Worm (Caenorhabditis elegans): Measurements from ENCODE around the gene nhr-59.

DNA sequence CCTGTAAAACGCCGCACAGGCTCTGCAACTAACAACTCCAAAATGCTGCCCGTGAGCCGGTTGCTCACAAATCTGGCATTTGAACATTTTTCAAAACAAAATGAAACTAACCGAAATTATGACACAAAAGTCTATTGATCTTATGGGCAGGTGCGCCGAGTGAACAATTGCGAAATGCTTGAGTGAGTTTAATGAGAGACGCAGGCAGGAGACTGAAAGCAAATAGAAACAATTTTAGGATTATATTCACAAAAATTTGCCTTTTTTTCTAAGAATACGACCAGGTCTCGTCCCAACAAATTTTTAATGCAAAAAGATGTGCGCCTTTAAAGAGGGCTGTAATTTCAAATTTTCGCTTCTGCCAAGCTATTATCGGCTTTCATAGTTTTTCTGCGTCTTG lies 13.6 kb downstream of the nhr-59 start, which contains the start of gene nhr-183:
- TF ChIP-seq drap-1 (GFP tag; optimal IDR thresholded peaks at IDR 0.05) (no peak), nhr-28 (tag; optimal IDR thresholded peaks at IDR 0.05) (no peak), nhr-237 (tag; optimal IDR thresholded peaks at IDR 0.05) (no peak), ces-1 (GFP tag; optimal IDR thresholded peaks at IDR 0.05) (no peak), unc-39 (tag; optimal IDR thresholded peaks at IDR 0.05) (no peak), nhr-2 (tag; optimal IDR thresholded peaks at IDR 0.05) (no peak), ham-2 (GFP tag; optimal IDR thresholded peaks at IDR 0.05) (no peak), snpc-4 (tag; optimal IDR thresholded peaks at IDR 0.05) (no peak), lin-32 (GFP tag; optimal IDR thresholded peaks at IDR 0.05) (no peak), nhr-12 (tag; optimal IDR thresholded peaks at IDR 0.05) (no peak)
